Fruit fly (Drosophila melanogaster) whole organism, embryonic: ENCODE measurements around the gene Ir76b.

Experiments
- Abd-B ChIP-seq: fragments of 200-800 bp; sonication (Bioruptor generic); optimal IDR thresholded peaks from 2 replicates; lab custom pipeline; 2018; ENCODE audit warnings: missing biosample characterization, mild to moderate bottlenecking, missing genetic modification characterization, moderate library complexity
- B-H1 ChIP-seq: fragments of 200-800 bp; sonication (Bioruptor generic); IDR thresholded peaks from 3 replicates; pipeline ENCODE4 v1.3.6; 2022; ENCODE audit warnings: missing biosample characterization, missing genetic modification characterization
- Bteb2 ChIP-seq: fragments of 200-800 bp; sonication (Bioruptor generic); optimal IDR thresholded peaks from 2 replicates; lab custom pipeline; 2016; ENCODE audit warnings: missing biosample characterization, missing genetic modification characterization
- CG10267 ChIP-seq: fragments of 200-800 bp; sonication (Bioruptor generic); optimal IDR thresholded peaks from 2 replicates; lab custom pipeline; 2018; ENCODE audit warnings: missing biosample characterization, mild to moderate bottlenecking, missing genetic modification characterization, moderate library complexity
- CG11085 ChIP-seq: fragments of 200-800 bp; sonication (Bioruptor generic); IDR thresholded peaks from 2 replicates; pipeline ENCODE4 v1.3.6; 2022; ENCODE audit warnings: missing biosample characterization, missing genetic modification characterization
- CG12299 ChIP-seq: fragments of 200-800 bp; sonication (Bioruptor generic); optimal IDR thresholded peaks from 2 replicates; lab custom pipeline; 2018; ENCODE audit warnings: missing biosample characterization, mild to moderate bottlenecking, missing genetic modification characterization
- CG14441 ChIP-seq: fragments of 200-800 bp; sonication (Bioruptor generic); IDR thresholded peaks from 2 replicates; pipeline ENCODE4 v1.3.6; 2022; ENCODE audit warnings: missing biosample characterization, missing genetic modification characterization
- CG14667 ChIP-seq: fragments of 200-800 bp; sonication (Bioruptor generic); IDR thresholded peaks from 2 replicates; pipeline ENCODE4 v1.3.6; 2022; ENCODE audit warnings: missing biosample characterization, missing genetic modification characterization
- CG15514 ChIP-seq: fragments of 200-800 bp; sonication (Bioruptor generic); optimal IDR thresholded peaks from 3 replicates; lab custom pipeline; 2017; ENCODE audit warnings: missing biosample characterization, missing genetic modification characterization, mild to moderate bottlenecking, moderate library complexity, missing genetic modification reagents
- CG18619 ChIP-seq: fragments of 200-800 bp; sonication (Bioruptor generic); optimal IDR thresholded peaks from 3 replicates; lab custom pipeline; 2017; ENCODE audit warnings: missing biosample characterization, mild to moderate bottlenecking, missing genetic modification characterization
- CG2712 ChIP-seq: fragments of 200-800 bp; optimal IDR thresholded peaks from 3 replicates; lab custom pipeline; 2019; ENCODE audit warnings: missing biosample characterization, mild to moderate bottlenecking, missing genetic modification characterization, moderate library complexity
- CG2875 ChIP-seq: fragments of 200-800 bp; sonication (Bioruptor generic); optimal IDR thresholded peaks from 2 replicates; lab custom pipeline; 2017; ENCODE audit warnings: missing biosample characterization, mild to moderate bottlenecking, missing genetic modification characterization, missing genetic modification reagents
- CG30431 ChIP-seq: fragments of 200-800 bp; sonication (Bioruptor generic); optimal IDR thresholded peaks from 2 replicates; lab custom pipeline; 2017; ENCODE audit warnings: missing biosample characterization, missing genetic modification characterization
- CG32532 ChIP-seq: fragments of 200-800 bp; sonication (Bioruptor generic); IDR thresholded peaks from 2 replicates; pipeline ENCODE4 v1.3.6; 2022; ENCODE audit warnings: missing biosample characterization, missing genetic modification characterization
- CG3281 ChIP-seq: fragments of 200-800 bp; sonication (Bioruptor generic); optimal IDR thresholded peaks from 3 replicates; lab custom pipeline; 2017; ENCODE audit warnings: missing biosample characterization, mild to moderate bottlenecking, missing genetic modification characterization
- CG34224 ChIP-seq: fragments of 200-800 bp; sonication (Bioruptor generic); IDR thresholded peaks from 3 replicates; pipeline ENCODE4 v1.3.6; 2022; ENCODE audit warnings: missing biosample characterization, missing genetic modification characterization; ENCODE audit not compliant: partially characterized antibody
- CG3726 ChIP-seq: fragments of 200-800 bp; sonication (Bioruptor generic); IDR thresholded peaks from 3 replicates; pipeline ENCODE4, ENCODE4 v1.3.6; 2022; ENCODE audit warnings: missing biosample characterization, missing genetic modification characterization
- CG4360 ChIP-seq: fragments of 200-800 bp; sonication (Bioruptor generic); IDR thresholded peaks from 2 replicates; pipeline ENCODE4 v1.3.6; 2022; ENCODE audit warnings: missing biosample characterization, missing genetic modification characterization
- CG4854 ChIP-seq: fragments of 200-800 bp; sonication (Bioruptor generic); optimal IDR thresholded peaks from 2 replicates; lab custom pipeline; 2016; ENCODE audit warnings: missing biosample characterization, missing genetic modification characterization, inconsistent platforms
- CG5953 ChIP-seq: fragments of 200-800 bp; sonication (Bioruptor generic); IDR thresholded peaks from 2 replicates; pipeline ENCODE4 v1.3.6; 2022; ENCODE audit warnings: missing biosample characterization, missing genetic modification characterization
- CG6765 ChIP-seq: fragments of 200-800 bp; sonication (Bioruptor generic); optimal IDR thresholded peaks from 3 replicates; lab custom pipeline; 2017; ENCODE audit warnings: missing biosample characterization, mild to moderate bottlenecking, missing genetic modification characterization
- CG7963 ChIP-seq: fragments of 200-800 bp; sonication (Bioruptor generic); IDR thresholded peaks from 3 replicates; pipeline ENCODE4 v1.3.6; 2022; ENCODE audit warnings: missing biosample characterization, missing genetic modification characterization; ENCODE audit not compliant: partially characterized antibody
- Doc2 ChIP-seq: fragments of 200-800 bp; sonication (Bioruptor generic); IDR thresholded peaks from 2 replicates; pipeline ENCODE4 v1.3.6; 2022; ENCODE audit warnings: missing biosample characterization, missing genetic modification characterization
- Hr39 ChIP-seq: fragments of >200 bp; optimal IDR thresholded peaks from 2 replicates; lab custom pipeline; 2017
- Hr51 ChIP-seq, 2 experiments: fragments of 200-800 bp; sonication (Bioruptor generic); optimal IDR thresholded peaks; 2 replicates in 1 of 2; 3 replicates in 1 of 2; lab custom pipeline; 2016 to 2018; ENCODE audit warnings: missing biosample characterization in 2 of 2, missing genetic modification characterization in 2 of 2, mild to moderate bottlenecking in 1 of 2, moderate library complexity in 1 of 2
- Mes4 ChIP-seq: fragments of 200-800 bp; sonication (Bioruptor generic); optimal IDR thresholded peaks from 2 replicates; lab custom pipeline; 2016; ENCODE audit warnings: missing biosample characterization, missing genetic modification characterization
- Rx ChIP-seq: fragments of 200-800 bp; sonication (Bioruptor generic); IDR thresholded peaks from 2 replicates; pipeline ENCODE4 v1.3.6; 2022; ENCODE audit warnings: missing biosample characterization, missing genetic modification characterization
- Sox102F ChIP-seq: fragments of 200-800 bp; sonication (Bioruptor generic); optimal IDR thresholded peaks from 2 replicates; lab custom pipeline; 2018; ENCODE audit warnings: missing biosample characterization, mild to moderate bottlenecking, missing genetic modification characterization, moderate library complexity
- ash1 ChIP-seq: fragments of 200-800 bp; sonication (Bioruptor generic); optimal IDR thresholded peaks from 2 replicates; lab custom pipeline; 2018; ENCODE audit warnings: missing biosample characterization, mild to moderate bottlenecking, missing genetic modification characterization
- bab2 ChIP-seq: fragments of 200-800 bp; sonication (Bioruptor generic); optimal IDR thresholded peaks from 2 replicates; lab custom pipeline; 2016; ENCODE audit warnings: missing biosample characterization, missing genetic modification characterization
- bbx ChIP-seq: fragments of 200-800 bp; sonication (Bioruptor generic); IDR thresholded peaks from 2 replicates; pipeline ENCODE4 v1.3.6; 2022; ENCODE audit warnings: missing biosample characterization, missing genetic modification characterization; ENCODE audit not compliant: partially characterized antibody
- bigmax ChIP-seq: fragments of 200-800 bp; sonication (Bioruptor generic); optimal IDR thresholded peaks from 2 replicates; lab custom pipeline; 2018; ENCODE audit warnings: missing biosample characterization, mild to moderate bottlenecking, missing genetic modification characterization
- bsh ChIP-seq, 2 experiments: fragments of 200-800 bp; sonication (Bioruptor generic); optimal IDR thresholded peaks; 2 replicates each; lab custom pipeline; 2017 to 2018; ENCODE audit warnings: mild to moderate bottlenecking in 2 of 2, missing biosample characterization in 2 of 2, missing genetic modification characterization in 2 of 2, moderate library complexity in 1 of 2
- cg ChIP-seq: fragments of 200-800 bp; sonication (Bioruptor generic); optimal IDR thresholded peaks from 3 replicates; lab custom pipeline; 2019; ENCODE audit warnings: missing biosample characterization, mild to moderate bottlenecking, missing genetic modification characterization, moderate library complexity
- chif ChIP-seq, 2 experiments: fragments of 200-800 bp; sonication (Bioruptor generic); optimal IDR thresholded peaks; 3 replicates each; lab custom pipeline; 2016; ENCODE audit warnings: missing biosample characterization in 2 of 2, missing genetic modification characterization in 2 of 2
- chm ChIP-seq: fragments of 200-800 bp; sonication (Bioruptor generic); IDR thresholded peaks from 2 replicates; pipeline ENCODE4 v1.3.6; 2022; ENCODE audit warnings: missing biosample characterization, missing genetic modification characterization
- exex ChIP-seq: fragments of 200-800 bp; sonication (Bioruptor generic); optimal IDR thresholded peaks from 4 replicates; lab custom pipeline; 2018; ENCODE audit warnings: missing biosample characterization, mild to moderate bottlenecking, missing genetic modification characterization, moderate library complexity
- grn ChIP-seq: fragments of 200-800 bp; sonication (Bioruptor generic); optimal IDR thresholded peaks from 3 replicates; lab custom pipeline; 2017; ENCODE audit warnings: missing biosample characterization, missing genetic modification characterization
- gro ChIP-seq: fragments of 200-800 bp; sonication (Bioruptor generic); optimal IDR thresholded peaks from 2 replicates; lab custom pipeline; 2016; ENCODE audit warnings: missing biosample characterization, missing genetic modification characterization
- jing ChIP-seq: fragments of 200-800 bp; sonication (Bioruptor generic); optimal IDR thresholded peaks from 2 replicates; lab custom pipeline; 2018; ENCODE audit warnings: missing biosample characterization, mild to moderate bottlenecking, missing genetic modification characterization
- knrl ChIP-seq: fragments of 200-800 bp; sonication (Bioruptor generic); IDR thresholded peaks from 3 replicates; pipeline ENCODE4 v1.3.6; 2022; ENCODE audit warnings: missing biosample characterization, missing genetic modification characterization; ENCODE audit not compliant: partially characterized antibody
- nmo ChIP-seq: fragments of 200-800 bp; sonication (Bioruptor generic); optimal IDR thresholded peaks from 2 replicates; lab custom pipeline; 2018; ENCODE audit warnings: missing biosample characterization, mild to moderate bottlenecking, missing genetic modification characterization, moderate library complexity
- pho ChIP-seq: fragments of 200-800 bp; sonication (Bioruptor generic); optimal IDR thresholded peaks from 2 replicates; lab custom pipeline; 2016; ENCODE audit warnings: missing biosample characterization, missing genetic modification characterization
- rib ChIP-seq: fragments of 200-800 bp; sonication (Bioruptor generic); IDR thresholded peaks from 2 replicates; pipeline ENCODE4 v1.3.6; 2022; ENCODE audit warnings: missing biosample characterization, missing genetic modification characterization
- row ChIP-seq: fragments of 200-800 bp; sonication (Bioruptor generic); IDR thresholded peaks from 3 replicates; pipeline ENCODE4 v1.3.6; 2022; ENCODE audit warnings: missing biosample characterization, missing genetic modification characterization
- sqz ChIP-seq: fragments of 200-800 bp; sonication (Bioruptor generic); optimal IDR thresholded peaks from 3 replicates; lab custom pipeline; 2018; ENCODE audit warnings: missing biosample characterization, mild to moderate bottlenecking, missing genetic modification characterization
- trem ChIP-seq: fragments of 200-800 bp; optimal IDR thresholded peaks from 3 replicates; lab custom pipeline; 2019; ENCODE audit warnings: missing biosample characterization, mild to moderate bottlenecking, missing genetic modification characterization, moderate library complexity
- trh ChIP-seq: fragments of 200-800 bp; sonication (Bioruptor generic); optimal IDR thresholded peaks from 2 replicates; lab custom pipeline; 2016; ENCODE audit warnings: missing biosample characterization, missing genetic modification characterization
- tx ChIP-seq: fragments of 200-800 bp; sonication (Bioruptor generic); optimal IDR thresholded peaks from 2 replicates; lab custom pipeline; 2016; ENCODE audit warnings: missing biosample characterization, missing genetic modification characterization
- zf30C ChIP-seq: fragments of 200-800 bp; sonication (Bioruptor generic); optimal IDR thresholded peaks from 3 replicates; lab custom pipeline; 2018; ENCODE audit warnings: missing biosample characterization, mild to moderate bottlenecking, missing genetic modification characterization

Ir76b gene

DNA sequence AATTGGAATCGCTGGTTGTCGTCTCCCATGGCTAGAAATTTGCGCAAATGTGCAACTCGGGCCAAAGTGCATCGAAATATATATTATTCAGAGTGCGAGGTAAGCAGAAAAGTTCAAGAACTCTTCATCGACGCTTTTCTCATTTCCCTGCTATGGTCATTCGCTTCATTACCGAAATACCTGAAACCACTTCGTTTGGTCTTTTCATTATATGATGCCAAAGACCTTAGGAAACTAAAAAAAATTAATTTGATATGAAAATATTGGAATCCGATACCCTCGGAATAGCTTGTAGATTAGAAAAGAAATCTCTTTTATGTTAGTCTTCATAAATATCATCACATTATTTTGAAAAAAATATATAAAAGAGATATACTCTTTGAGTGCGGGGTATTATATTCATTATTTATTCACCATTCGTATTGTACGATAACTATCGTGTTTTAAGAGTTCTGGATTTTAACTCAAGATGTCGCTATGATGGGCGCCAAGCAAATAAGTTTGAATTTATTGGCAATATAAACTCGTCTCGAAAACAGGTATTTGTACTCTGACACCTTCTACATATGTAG lies 1.5 kb upstream of the Ir76b start, which contains the start of gene CG14187 (continued):
- TF ChIP-seq zf30C (GFP tag; lab: Kevin White, UChicago) (no peak), chif (GFP tag; optimal IDR thresholded peaks at IDR 0.05; lab: Kevin White, UChicago) (no peak), CG10267 (no peak), jing (GFP tag; lab: Kevin White, UChicago) (no peak), trh (GFP tag; lab: Kevin White, UChicago) (no peak), sqz (GFP tag; lab: Kevin White, UChicago) (no peak), chm (GFP tag; lab: Robert Waterston, UW) (no peak), CG3281 (no peak), grn (GFP tag; lab: Kevin White, UChicago) (no peak), B-H1 (GFP tag; lab: Robert Waterston, UW) (no peak), cg (GFP tag; lab: Kevin White, UChicago) (no peak), row (peak; percentile 68), bbx (GFP tag; lab: Robert Waterston, UW) (peak; percentile 53; the same call in 1 of the 2 replicates), CG32532 (peak; percentile 44; the same call in 1 of the 2 replicates), CG5953 (GFP tag; lab: Robert Waterston, UW) (no peak), Sox102F (peak; percentile 16), Bteb2 (GFP tag; lab: Kevin White, UChicago) (no peak), Doc2 (GFP tag; lab: Robert Waterston, UW) (no peak), Abd-B (GFP tag; lab: Kevin White, UChicago) (no peak), bigmax (GFP tag; lab: Kevin White, UChicago) (no peak), CG34224 (GFP tag; lab: Robert Waterston, UW) (0 out of 3 replicates have a peak, but pooled peaks have one; percentile 31), CG4360 (GFP tag; lab: Robert Waterston, UW) (no peak), CG11085 (GFP tag; lab: Robert Waterston, UW) (no peak), rib (GFP tag; lab: Robert Waterston, UW) (no peak), CG18619 (GFP tag; lab: Kevin White, UChicago) (no peak), CG7963 (GFP tag; lab: Robert Waterston, UW) (0 out of 3 replicates have a peak, but pooled peaks have one; percentile 27), CG14667 (GFP tag; lab: Robert Waterston, UW) (no peak), CG2712 (tag; lab: Kevin White, UChicago) (no peak), CG14441 (GFP tag; lab: Robert Waterston, UW) (no peak), Hr51 (GFP tag; optimal IDR thresholded peaks at IDR 0.05; lab: Kevin White, UChicago) (peak in 1 of 2 experiments; percentile 8), pho (GFP tag; lab: Kevin White, UChicago) (no peak), CG3726 (GFP tag; lab: Robert Waterston, UW) (no peak), CG4854 (GFP tag; lab: Kevin White, UChicago) (no peak), ash1 (GFP tag; lab: Kevin White, UChicago) (no peak), CG30431 (GFP tag; lab: Kevin White, UChicago) (no peak), bab2 (GFP tag; lab: Kevin White, UChicago) (no peak), gro (GFP tag; lab: Kevin White, UChicago) (no peak), knrl (GFP tag; lab: Robert Waterston, UW) (peak; percentile 44; the same call in 2 of the 3 replicates), nmo (GFP tag; lab: Kevin White, UChicago) (no peak), Mes4 (GFP tag; lab: Kevin White, UChicago) (no peak), CG6765 (GFP tag; lab: Kevin White, UChicago) (no peak), exex (tag; lab: Kevin White, UChicago) (no peak), Rx (GFP tag; lab: Robert Waterston, UW) (no peak), CG15514 (no peak), bsh (GFP tag; optimal IDR thresholded peaks at IDR 0.05; lab: Kevin White, UChicago) (peak in 1 of 2 experiments; percentile 36), trem (tag; lab: Kevin White, UChicago) (no peak), tx (GFP tag; lab: Kevin White, UChicago) (no peak), Hr39 (lab: Kevin White, UChicago) (no peak), CG2875 (GFP tag; lab: Kevin White, UChicago) (no peak), CG12299 (no peak)
